ENCODE assay signal across 3 fruit fly cellular contexts in the genomic region with DNA sequence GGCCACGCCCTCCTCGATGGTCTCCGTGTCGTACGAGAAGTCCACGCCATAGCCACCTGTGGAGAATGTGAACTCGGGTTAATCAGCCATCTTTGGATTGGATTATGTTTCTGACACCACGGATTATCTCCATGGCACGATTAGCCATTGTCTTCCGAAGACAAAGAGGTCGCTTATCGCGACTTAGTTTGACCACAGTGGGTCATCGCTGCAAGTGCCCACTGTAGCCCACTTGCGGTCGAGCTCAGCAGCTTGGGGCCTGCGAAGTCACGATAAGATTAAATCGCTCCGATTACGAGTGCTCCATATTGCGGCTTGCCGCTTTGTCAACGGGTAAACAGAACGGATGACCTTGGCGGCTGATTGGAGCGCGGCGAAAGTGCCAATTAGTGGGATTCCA.
TF ChIP-seq lines count a peak whose summit lies in the region.

No protein-coding gene starts in this region.

- no peak for TF ChIP-seq CTCF in whole organism, embryonic (GFP tag; optimal IDR thresholded peaks at IDR 0.05; lab: Kevin White, UChicago)

TF ChIP-seq in whole organism, embryonic, 481 proteins besides CTCF, POLR2A, EP300 and RAD21:
- peak; percentile 20 for TF ChIP-seq sug (tag; optimal IDR thresholded peaks at IDR 0.05; lab: Kevin White, UChicago)
- TF ChIP-seq Bgb (GFP tag; IDR thresholded peaks at IDR 0.05; lab: Robert Waterston, UW; ENCODE audit: partially characterized antibody) = 0 out of 2 replicates have a peak, but pooled peaks have one; percentile 8
- TF ChIP-seq grau (tag; optimal IDR thresholded peaks at IDR 0.05; lab: Kevin White, UChicago) = peak; percentile 52
- TF ChIP-seq zfh1 (GFP tag; IDR thresholded peaks at IDR 0.05; lab: Robert Waterston, UW) = no peak
TF ChIP-seq in whole organism, embryonic: peak in this region for 3.

TF ChIP-seq in whole organism, prepupa, 60 proteins besides CTCF, POLR2A, EP300 and RAD21:
- peak; percentile 80 for TF ChIP-seq svp (GFP tag; lab: Kevin White, UChicago)
- peak; percentile 29 for TF ChIP-seq Sox14 (GFP tag; optimal IDR thresholded peaks at IDR 0.05; lab: Kevin White, UChicago)
- TF ChIP-seq CG34406 (GFP tag; optimal IDR thresholded peaks at IDR 0.05; lab: Kevin White, UChicago) = no peak
- TF ChIP-seq Hr38 (GFP tag; optimal IDR thresholded peaks at IDR 0.05; lab: Kevin White, UChicago) = no peak
- no peak for TF ChIP-seq Sox102F (GFP tag; optimal IDR thresholded peaks at IDR 0.05; lab: Kevin White, UChicago)
- peak; percentile 19 for TF ChIP-seq vri (GFP tag; optimal IDR thresholded peaks at IDR 0.05; lab: Kevin White, UChicago)
- no peak for TF ChIP-seq topi (GFP tag; optimal IDR thresholded peaks at IDR 0.05; lab: Kevin White, UChicago)
- no peak for TF ChIP-seq Sox15 (GFP tag; optimal IDR thresholded peaks at IDR 0.05; lab: Kevin White, UChicago)

TF ChIP-seq in whole organism, pupa, 21 proteins besides CTCF, POLR2A, EP300 and RAD21:
- peak; percentile 48 for TF ChIP-seq EcR (GFP tag; optimal IDR thresholded peaks at IDR 0.05; lab: Kevin White, UChicago)
- TF ChIP-seq rn (GFP tag; IDR thresholded peaks at IDR 0.05; lab: Robert Waterston, UW) = no peak
- no peak for TF ChIP-seq Snoo (tag; optimal IDR thresholded peaks at IDR 0.05; lab: Kevin White, UChicago)
